Worm (Caenorhabditis elegans): ENCODE results near the gene C17C3.24.

The C17C3.24 gene

ce11 chrII:5572082-5572746 lies 30.6 kb upstream of the C17C3.24 start:
- no peak for TF ChIP-seq flt-1 (GFP tag; IDR thresholded peaks at IDR 0.05)
- TF ChIP-seq ztf-23 (GFP tag; IDR thresholded peaks at IDR 0.05) = no peak
- TF ChIP-seq T22C8.4 (GFP tag; IDR thresholded peaks at IDR 0.05) = no peak
- no peak for TF ChIP-seq tab-1 (GFP tag; IDR thresholded peaks at IDR 0.05)
- TF ChIP-seq ref-1 (GFP tag; conservative IDR thresholded peaks at IDR 0.05) = no peak
- no peak for TF ChIP-seq klf-2 (GFP tag; conservative IDR thresholded peaks at IDR 0.05)
- TF ChIP-seq ztf-29 (GFP tag; IDR thresholded peaks at IDR 0.05) = no peak
- no peak for TF ChIP-seq med-1 (GFP tag; optimal IDR thresholded peaks at IDR 0.05; ENCODE audit: insufficient read depth)
- TF ChIP-seq cog-1 (tag; optimal IDR thresholded peaks at IDR 0.05) = no peak

ce11 chrII:5570272-5570671 lies 28.7 kb upstream of the C17C3.24 start, which contains the start of the genes C17C3.1 and C17C3.15:
Gene C17C3.1 (plus strand): TSS chrII:5570572.
Gene C17C3.15 (plus strand): TSS chrII:5570654.
- TF ChIP-seq T22C8.4 (GFP tag; IDR thresholded peaks at IDR 0.05) (no peak), ztf-23 (GFP tag; IDR thresholded peaks at IDR 0.05) (no peak), tab-1 (GFP tag; IDR thresholded peaks at IDR 0.05) (no peak)

ce11 chrII:5565082-5565623 lies 23.6 kb upstream of the C17C3.24 start:
- TF ChIP-seq ztf-23 (GFP tag; IDR thresholded peaks at IDR 0.05) (no peak), flt-1 (GFP tag; IDR thresholded peaks at IDR 0.05) (0 out of 2 replicates have a peak, but pooled peaks have one; percentile 45)

- no peak for TF ChIP-seq ref-1 (GFP tag; conservative IDR thresholded peaks at IDR 0.05)
- TF ChIP-seq flt-1 (GFP tag; IDR thresholded peaks at IDR 0.05) = no peak
- TF ChIP-seq ztf-23 (GFP tag; IDR thresholded peaks at IDR 0.05) = no peak
- TF ChIP-seq T22C8.4 (GFP tag; IDR thresholded peaks at IDR 0.05) = no peak
- TF ChIP-seq klf-2 (GFP tag; conservative IDR thresholded peaks at IDR 0.05) = no peak
These were observed 19.8 kb upstream of the C17C3.24 start, which contains the start of gene C17C3.3 for ce11 chrII:5561392-5561791. Gene C17C3.3 (plus strand): TSS chrII:5561737.

- TF ChIP-seq ztf-23 (GFP tag; IDR thresholded peaks at IDR 0.05) (no peak), ztf-29 (GFP tag; IDR thresholded peaks at IDR 0.05) (no peak), med-1 (GFP tag; optimal IDR thresholded peaks at IDR 0.05; ENCODE audit: insufficient read depth) (no peak), T22C8.4 (GFP tag; IDR thresholded peaks at IDR 0.05) (no peak), ref-1 (GFP tag; conservative IDR thresholded peaks at IDR 0.05) (no peak), cog-1 (tag; optimal IDR thresholded peaks at IDR 0.05) (no peak), klf-2 (GFP tag; conservative IDR thresholded peaks at IDR 0.05) (no peak), flt-1 (GFP tag; IDR thresholded peaks at IDR 0.05) (no peak), tab-1 (GFP tag; IDR thresholded peaks at IDR 0.05) (no peak)
These were observed 15.5 kb upstream of the C17C3.24 start for ce11 chrII:5557134-5557533.

ce11 chrII:5556431-5556830 lies 14.8 kb upstream of the C17C3.24 start, which contains the start of gene ins-11:
Gene ins-11 (plus strand): TSS chrII:5556731.
- TF ChIP-seq cog-1 (tag; optimal IDR thresholded peaks at IDR 0.05) = no peak
- no peak for TF ChIP-seq T22C8.4 (GFP tag; IDR thresholded peaks at IDR 0.05)
- no peak for TF ChIP-seq klf-2 (GFP tag; conservative IDR thresholded peaks at IDR 0.05)
- no peak for TF ChIP-seq med-1 (GFP tag; optimal IDR thresholded peaks at IDR 0.05; ENCODE audit: insufficient read depth)
- no peak for TF ChIP-seq ztf-23 (GFP tag; IDR thresholded peaks at IDR 0.05)

- no peak for TF ChIP-seq cog-1 (tag; optimal IDR thresholded peaks at IDR 0.05)
- TF ChIP-seq med-1 (GFP tag; optimal IDR thresholded peaks at IDR 0.05; ENCODE audit: insufficient read depth) = no peak
- TF ChIP-seq flt-1 (GFP tag; IDR thresholded peaks at IDR 0.05) = no peak
- TF ChIP-seq ztf-29 (GFP tag; IDR thresholded peaks at IDR 0.05) = no peak
- no peak for TF ChIP-seq tab-1 (GFP tag; IDR thresholded peaks at IDR 0.05)
- TF ChIP-seq ztf-23 (GFP tag; IDR thresholded peaks at IDR 0.05) = no peak
- TF ChIP-seq T22C8.4 (GFP tag; IDR thresholded peaks at IDR 0.05) = no peak
- TF ChIP-seq ref-1 (GFP tag; conservative IDR thresholded peaks at IDR 0.05) = no peak
- TF ChIP-seq klf-2 (GFP tag; conservative IDR thresholded peaks at IDR 0.05) = no peak
These were observed 13.9 kb upstream of the C17C3.24 start for ce11 chrII:5555522-5555921.

ce11 chrII:5554788-5555187 lies 13.2 kb upstream of the C17C3.24 start:
- TF ChIP-seq med-1 (GFP tag; optimal IDR thresholded peaks at IDR 0.05; ENCODE audit: insufficient read depth) = no peak
- no peak for TF ChIP-seq ztf-23 (GFP tag; IDR thresholded peaks at IDR 0.05)
- no peak for TF ChIP-seq klf-2 (GFP tag; conservative IDR thresholded peaks at IDR 0.05)
- TF ChIP-seq tab-1 (GFP tag; IDR thresholded peaks at IDR 0.05) = no peak
- TF ChIP-seq T22C8.4 (GFP tag; IDR thresholded peaks at IDR 0.05) = no peak
- no peak for TF ChIP-seq flt-1 (GFP tag; IDR thresholded peaks at IDR 0.05)
- no peak for TF ChIP-seq cog-1 (tag; optimal IDR thresholded peaks at IDR 0.05)
- no peak for TF ChIP-seq ztf-29 (GFP tag; IDR thresholded peaks at IDR 0.05)
- TF ChIP-seq ref-1 (GFP tag; conservative IDR thresholded peaks at IDR 0.05) = no peak

- no peak for TF ChIP-seq cog-1 (tag; optimal IDR thresholded peaks at IDR 0.05)
- no peak for TF ChIP-seq ztf-29 (GFP tag; IDR thresholded peaks at IDR 0.05)
- TF ChIP-seq med-1 (GFP tag; optimal IDR thresholded peaks at IDR 0.05; ENCODE audit: insufficient read depth) = no peak
- no peak for TF ChIP-seq tab-1 (GFP tag; IDR thresholded peaks at IDR 0.05)
- no peak for TF ChIP-seq ztf-23 (GFP tag; IDR thresholded peaks at IDR 0.05)
- no peak for TF ChIP-seq ref-1 (GFP tag; conservative IDR thresholded peaks at IDR 0.05)
- no peak for TF ChIP-seq T22C8.4 (GFP tag; IDR thresholded peaks at IDR 0.05)
- no peak for TF ChIP-seq klf-2 (GFP tag; conservative IDR thresholded peaks at IDR 0.05)
- TF ChIP-seq flt-1 (GFP tag; IDR thresholded peaks at IDR 0.05) = no peak
These were observed 12.7 kb upstream of the C17C3.24 start, which contains the start of gene ins-12 for ce11 chrII:5554317-5554716. Gene ins-12 (plus strand): TSS chrII:5554617.

ce11 chrII:5553531-5553930 lies 11.9 kb upstream of the C17C3.24 start:
- TF ChIP-seq cog-1 (tag; optimal IDR thresholded peaks at IDR 0.05) (no peak), tab-1 (GFP tag; IDR thresholded peaks at IDR 0.05) (no peak), ref-1 (GFP tag; conservative IDR thresholded peaks at IDR 0.05) (no peak), klf-2 (GFP tag; conservative IDR thresholded peaks at IDR 0.05) (no peak), ztf-29 (GFP tag; IDR thresholded peaks at IDR 0.05) (no peak), med-1 (GFP tag; optimal IDR thresholded peaks at IDR 0.05; ENCODE audit: insufficient read depth) (no peak), T22C8.4 (GFP tag; IDR thresholded peaks at IDR 0.05) (no peak)
